Worm (Caenorhabditis elegans): ENCODE results near the gene ceh-10.

ce11 chrIII:5798747-5799146, at the start of gene ceh-10:
- TF ChIP-seq pha-4 (tag; optimal IDR thresholded peaks at IDR 0.05) (no peak), pros-1 (tag; optimal IDR thresholded peaks at IDR 0.05) (no peak)

Measured in whole organism, late embryonic.